Worm (Caenorhabditis elegans): ENCODE data around the gene H23N18.6.

Gene H23N18.6

DNA sequence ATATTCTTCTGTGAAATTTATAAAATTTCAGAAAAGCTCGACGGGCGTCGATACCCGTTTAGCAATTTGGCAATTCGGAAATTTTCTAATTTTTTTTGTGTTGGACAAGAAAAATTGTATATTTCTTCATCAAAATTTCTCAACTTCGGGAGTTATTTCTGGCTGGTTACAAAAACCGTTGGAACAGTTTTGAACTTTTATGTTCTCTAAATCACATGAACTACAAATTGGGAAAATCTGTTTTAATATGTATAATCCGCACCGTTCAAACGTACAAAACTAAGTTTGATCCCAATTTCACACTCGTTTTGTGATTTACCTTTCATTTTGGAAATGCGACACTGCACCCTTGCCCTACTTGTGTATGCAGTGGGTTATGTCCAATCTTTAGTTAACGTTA is 29.5 kb downstream of the H23N18.6 start, which contains the start of gene T19H12.3:
Gene T19H12.3 (plus strand): TSS at position 301 of the 400 bp plus-strand sequence.
- TF ChIP-seq lin-15B (tag; optimal IDR thresholded peaks at IDR 0.05) (no peak), ztf-11 (tag; optimal IDR thresholded peaks at IDR 0.05) (no peak), lsy-2 (tag; optimal IDR thresholded peaks at IDR 0.05) (no peak), alr-1 (tag; optimal IDR thresholded peaks at IDR 0.05; ENCODE audit: borderline replicate concordance) (no peak), Y116A8C.19 (tag; optimal IDR thresholded peaks at IDR 0.05; ENCODE audit: borderline replicate concordance) (no peak), fkh-10 (GFP tag; optimal IDR thresholded peaks at IDR 0.05) (no peak), rnt-1 (tag; optimal IDR thresholded peaks at IDR 0.05) (no peak), lin-14 (GFP tag; optimal IDR thresholded peaks at IDR 0.05) (no peak)

DNA sequence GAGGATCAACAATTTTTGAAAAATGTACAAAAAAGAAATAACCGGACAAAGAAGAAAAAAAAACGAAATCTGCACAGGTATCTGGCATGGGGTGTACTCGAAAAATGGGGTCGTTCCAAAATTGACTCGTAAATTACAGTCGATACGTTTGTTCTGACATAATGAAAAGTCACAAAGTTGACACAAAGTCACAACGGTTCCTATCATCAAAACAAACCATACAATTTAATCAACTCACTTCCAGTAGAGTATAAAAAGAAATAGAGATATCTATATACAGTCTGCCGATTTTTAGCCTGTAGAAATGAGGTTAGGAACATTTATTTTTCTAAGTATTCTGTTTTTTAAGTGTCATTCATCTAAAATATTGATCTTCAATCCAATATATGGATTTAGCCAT is 30.4 kb downstream of the H23N18.6 start, which contains the start of gene T19H12.12:
Gene T19H12.12 (plus strand): TSS at position 301 of the 400 bp plus-strand sequence.
- TF ChIP-seq jun-1 (tag; optimal IDR thresholded peaks at IDR 0.05) (no peak), aly-2 (tag; optimal IDR thresholded peaks at IDR 0.05) (no peak), unc-62 (GFP tag; optimal IDR thresholded peaks at IDR 0.05) (no peak), mef-2 (tag; optimal IDR thresholded peaks at IDR 0.05) (no peak), zip-4 (GFP tag; optimal IDR thresholded peaks at IDR 0.05) (no peak), ceh-88 (GFP tag; IDR thresholded peaks at IDR 0.05) (no peak), pag-3 (tag; optimal IDR thresholded peaks at IDR 0.05; ENCODE audit: borderline replicate concordance, insufficient read depth) (no peak), grh-1 (GFP tag; IDR thresholded peaks at IDR 0.05) (no peak), lir-3 (tag; optimal IDR thresholded peaks at IDR 0.05; ENCODE audit: poor library complexity) (no peak), irx-1 (tag; optimal IDR thresholded peaks at IDR 0.05) (no peak), nhr-237 (tag; optimal IDR thresholded peaks at IDR 0.05) (no peak), hlh-17 (GFP tag; optimal IDR thresholded peaks at IDR 0.05; ENCODE audit: borderline replicate concordance) (no peak), unc-130 (tag; optimal IDR thresholded peaks at IDR 0.05) (no peak), elt-3 (tag; optimal IDR thresholded peaks at IDR 0.05) (no peak), ceh-63 (GFP tag; optimal IDR thresholded peaks at IDR 0.05) (no peak), nhr-12 (tag; optimal IDR thresholded peaks at IDR 0.05) (no peak), ztf-11 (tag; optimal IDR thresholded peaks at IDR 0.05) (no peak), lin-14 (GFP tag; optimal IDR thresholded peaks at IDR 0.05) (no peak), mep-1 (tag; optimal IDR thresholded peaks at IDR 0.05) (no peak)

DNA sequence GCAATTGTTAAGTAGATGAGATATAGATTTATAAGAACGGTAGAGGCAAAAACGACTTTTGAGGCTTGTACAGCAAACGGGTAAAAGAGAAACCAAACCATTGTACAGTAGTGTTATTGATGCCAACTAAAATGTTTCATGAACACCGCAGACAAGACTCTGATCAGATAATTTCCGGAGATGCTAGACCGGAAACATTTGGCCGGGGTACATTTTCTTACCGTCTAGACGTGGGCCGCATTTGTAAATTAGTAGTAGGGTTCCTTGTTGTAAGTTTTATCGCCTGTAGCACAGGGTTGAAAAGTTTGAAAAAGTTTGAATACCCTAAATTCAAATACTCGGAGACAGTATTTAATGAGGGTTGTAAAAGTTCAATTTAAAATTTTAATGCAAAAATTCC is 33.5 kb downstream of the H23N18.6 start, which contains the start of gene str-32:
Gene str-32 (minus strand): TSS at position 101 of the 400 bp plus-strand sequence.
- TF ChIP-seq fos-1 (tag; optimal IDR thresholded peaks at IDR 0.05) (no peak), mdl-1 (tag; optimal IDR thresholded peaks at IDR 0.05) (no peak), pqm-1 (tag; optimal IDR thresholded peaks at IDR 0.05) (no peak), mep-1 (tag; optimal IDR thresholded peaks at IDR 0.05) (no peak), egl-13 (tag; optimal IDR thresholded peaks at IDR 0.05) (no peak), nhr-90 (tag; optimal IDR thresholded peaks at IDR 0.05; ENCODE audit: poor library complexity) (no peak), ceh-88 (GFP tag; IDR thresholded peaks at IDR 0.05) (no peak)

DNA sequence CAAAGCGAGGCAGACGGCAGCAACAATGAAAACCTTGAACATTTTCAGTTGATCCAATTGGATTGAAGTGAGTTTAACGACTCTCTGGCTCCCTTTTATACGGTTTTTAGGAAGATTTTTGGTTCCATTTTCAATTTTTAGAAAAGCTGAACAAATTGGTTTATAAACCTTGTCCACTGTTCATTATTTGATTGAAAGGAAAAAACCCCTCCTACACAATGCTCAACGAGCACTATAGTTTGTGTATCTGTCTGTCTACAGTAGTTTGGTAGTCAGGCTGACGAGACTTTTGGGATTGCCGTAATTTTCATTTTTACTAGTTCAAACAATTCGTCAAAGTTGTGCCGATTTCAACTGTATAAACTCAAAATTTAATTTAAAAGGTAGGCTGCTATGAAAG is 35.6 kb downstream of the H23N18.6 start, which contains the start of gene T19H12.15:
Gene T19H12.15 (minus strand): TSS at position 101 of the 400 bp plus-strand sequence.
- TF ChIP-seq elt-3 (tag; optimal IDR thresholded peaks at IDR 0.05) (no peak), nhr-71 (tag; optimal IDR thresholded peaks at IDR 0.05) (no peak), pag-3 (tag; optimal IDR thresholded peaks at IDR 0.05; ENCODE audit: borderline replicate concordance, insufficient read depth) (no peak), unc-30 (tag; optimal IDR thresholded peaks at IDR 0.05) (no peak), sptf-1 (tag; optimal IDR thresholded peaks at IDR 0.05) (no peak), sup-37 (GFP tag; optimal IDR thresholded peaks at IDR 0.05) (no peak), grh-1 (GFP tag; IDR thresholded peaks at IDR 0.05) (no peak)
